Worm (Caenorhabditis elegans): ENCODE measurements around the gene Y39G8B.1.

DNA sequence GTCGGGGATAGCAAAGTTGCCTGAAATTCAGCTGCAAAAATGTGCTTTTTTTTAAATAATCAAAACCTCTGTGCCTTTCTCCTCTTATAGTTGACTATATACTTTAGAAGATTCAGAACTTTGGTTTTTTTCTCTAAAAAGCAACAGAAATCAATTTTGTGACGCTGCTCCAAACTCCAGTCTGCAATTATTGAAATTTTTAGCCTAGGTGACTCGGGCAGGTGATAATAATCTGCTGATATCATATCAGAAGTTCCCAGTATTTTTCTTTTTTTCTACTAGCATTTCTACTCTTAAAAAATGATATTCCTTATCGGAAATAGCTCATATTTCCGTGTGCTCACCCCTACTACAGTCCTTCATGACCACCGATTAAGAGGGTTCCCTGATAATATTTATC lies 24.3 kb downstream of the Y39G8B.1 start, which contains the start of gene sre-44:
- TF ChIP-seq W03F9.2 (tag; optimal IDR thresholded peaks at IDR 0.05) (no peak), dao-5 (tag; optimal IDR thresholded peaks at IDR 0.05) (no peak)
